Fruit fly (Drosophila melanogaster): Measurements from ENCODE around the gene lsn.

Gene lsn

DNA sequence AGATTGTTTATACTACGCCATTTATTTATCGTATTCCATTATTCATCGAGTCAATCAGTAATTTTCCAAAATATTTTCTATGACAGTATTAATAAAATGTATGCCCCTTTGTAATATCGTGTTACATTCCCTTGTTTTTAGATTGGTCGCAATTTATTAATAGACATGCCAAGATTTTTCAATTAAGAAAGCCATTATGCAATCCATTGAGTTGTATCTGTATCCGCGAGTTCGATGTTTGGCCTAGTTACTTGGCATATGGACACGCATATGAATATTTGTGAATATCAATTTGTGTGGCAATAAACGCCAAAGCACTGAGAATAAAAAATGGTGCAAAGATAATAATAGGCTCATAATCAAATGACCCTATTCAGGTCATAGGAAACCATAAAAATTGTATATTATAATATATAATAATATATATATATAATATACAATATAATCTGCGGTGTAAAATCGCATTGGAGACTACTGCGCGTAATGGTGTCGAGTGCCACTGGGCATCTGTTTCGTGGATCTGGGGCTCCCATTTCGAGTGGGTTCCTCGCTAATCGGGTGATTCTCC, 1.1 kb upstream of the lsn start:
- TF ChIP-seq EcR (GFP tag; optimal IDR thresholded peaks at IDR 0.05) = no peak
- TF ChIP-seq Pif1A (GFP tag; optimal IDR thresholded peaks at IDR 0.05) = no peak
- peak; percentile 16 for TF ChIP-seq CG14655 (GFP tag; optimal IDR thresholded peaks at IDR 0.05)
- no peak for TF ChIP-seq CG34367 (tag; optimal IDR thresholded peaks at IDR 0.05)
- no peak for TF ChIP-seq CG13204 (GFP tag; optimal IDR thresholded peaks at IDR 0.05)
- no peak for TF ChIP-seq fd96Ca (GFP tag; IDR thresholded peaks at IDR 0.05)
- TF ChIP-seq CG32121 (GFP tag; IDR thresholded peaks at IDR 0.05) = 0 out of 2 replicates have a peak, but pooled peaks have one; percentile 23

DNA sequence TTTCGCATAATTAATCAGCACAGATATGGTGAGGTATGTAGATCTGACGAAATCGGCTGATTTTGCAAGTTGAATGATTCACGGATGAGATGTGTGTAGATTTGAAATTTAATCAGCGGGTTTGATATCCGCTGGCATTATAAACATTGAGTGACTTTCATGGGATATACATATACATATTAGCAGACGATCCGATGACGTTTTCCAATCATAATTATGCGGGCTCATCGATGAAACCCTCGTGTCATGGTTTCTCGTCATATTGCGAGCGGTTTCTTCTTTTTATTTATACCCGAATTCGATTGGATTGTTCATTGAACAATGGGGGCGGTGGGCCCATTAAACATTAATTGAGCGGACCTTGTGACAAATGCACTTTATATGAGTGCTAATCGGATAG, 484 bp upstream of the lsn start:
- TF ChIP-seq gl (tag; optimal IDR thresholded peaks at IDR 0.05) (no peak), Pif1A (GFP tag; optimal IDR thresholded peaks at IDR 0.05) (no peak), CG15710 (tag; optimal IDR thresholded peaks at IDR 0.05) (no peak), EcR (GFP tag; optimal IDR thresholded peaks at IDR 0.05) (no peak), CG14655 (GFP tag; optimal IDR thresholded peaks at IDR 0.05) (no peak), CG8301 (tag; optimal IDR thresholded peaks at IDR 0.05) (no peak), CG8159 (tag; optimal IDR thresholded peaks at IDR 0.05) (no peak), rn (GFP tag; IDR thresholded peaks at IDR 0.05) (no peak), Pif1B (GFP tag; optimal IDR thresholded peaks at IDR 0.05) (no peak), D1 (tag; optimal IDR thresholded peaks at IDR 0.05) (no peak), CG12605 (GFP tag; IDR thresholded peaks at IDR 0.05) (no peak)

DNA sequence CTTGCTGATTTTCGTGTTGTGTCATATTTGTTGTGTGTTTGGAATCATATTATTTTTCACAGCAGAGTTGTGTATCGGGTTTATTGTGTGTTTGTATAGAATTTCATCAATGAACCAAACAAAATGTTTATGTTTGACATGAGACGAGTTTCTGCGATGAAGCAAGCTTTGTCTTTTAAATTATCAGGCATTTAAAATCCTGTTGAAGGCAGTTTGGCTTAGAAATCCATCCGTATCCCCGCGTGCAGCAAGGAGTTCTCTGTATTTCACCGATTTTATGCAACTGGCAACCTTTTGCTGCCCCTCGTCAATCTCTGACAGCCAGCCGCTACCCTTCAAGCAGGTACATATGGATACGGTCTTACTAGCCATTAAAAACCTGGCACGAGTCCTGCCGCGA, 2.9 kb downstream of the lsn start, which contains the start of the genes CG6569 and Cby:
TSS of gene CG6569 (minus strand) at position 101 of the 400 bp plus-strand sequence.
TSS of gene Cby (plus strand) at position 185 of the 400 bp plus-strand sequence.
- TF ChIP-seq CG8159 (tag; optimal IDR thresholded peaks at IDR 0.05) (no peak), D1 (tag; optimal IDR thresholded peaks at IDR 0.05) (no peak)

DNA sequence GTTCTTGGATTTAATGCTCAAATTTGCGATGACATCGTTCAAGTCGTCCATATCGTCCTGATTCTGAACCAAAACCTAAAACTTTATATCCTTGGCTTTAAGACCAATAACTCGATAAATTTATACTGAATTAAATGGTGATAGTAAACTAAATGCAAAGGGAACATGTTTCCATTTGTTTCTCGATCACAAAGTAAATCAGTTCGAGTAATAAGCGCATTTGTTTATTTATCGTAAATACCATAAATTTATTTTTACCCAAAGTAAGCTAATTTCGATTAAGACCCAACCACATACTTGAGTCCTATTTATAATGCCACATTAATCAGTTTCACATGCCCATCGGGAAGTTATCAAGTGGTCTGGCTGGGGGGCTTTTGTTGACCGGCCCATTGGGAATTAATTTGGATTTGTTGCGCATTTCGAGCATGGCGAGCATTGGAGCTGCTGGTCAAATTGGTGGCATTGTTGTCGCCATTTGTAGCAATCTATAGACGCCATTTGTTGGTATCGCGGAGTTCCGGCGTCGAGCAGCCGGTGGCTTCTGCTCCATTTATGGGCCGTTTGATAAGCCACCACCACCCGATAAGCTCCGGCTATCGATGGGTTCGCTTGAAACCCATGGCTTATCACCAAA, 4.6 kb downstream of the lsn start, which contains the start of gene CG31174:
TSS of gene CG31174 (minus strand) at position 51 of the 637 bp plus-strand sequence.
- TF ChIP-seq fd96Ca (GFP tag; IDR thresholded peaks at IDR 0.05) (no peak), CG12605 (GFP tag; IDR thresholded peaks at IDR 0.05) (no peak), CG34367 (tag; optimal IDR thresholded peaks at IDR 0.05) (no peak), CG8159 (tag; optimal IDR thresholded peaks at IDR 0.05) (no peak), CG4496 (GFP tag; IDR thresholded peaks at IDR 0.05) (no peak), D1 (tag; optimal IDR thresholded peaks at IDR 0.05) (no peak), gl (tag; optimal IDR thresholded peaks at IDR 0.05) (no peak), CG10348 (GFP tag; IDR thresholded peaks at IDR 0.05) (no peak), CG13204 (GFP tag; optimal IDR thresholded peaks at IDR 0.05) (no peak), Ets98B (GFP tag; IDR thresholded peaks at IDR 0.05) (no peak), Snoo (tag; optimal IDR thresholded peaks at IDR 0.05) (no peak), CG14655 (GFP tag; optimal IDR thresholded peaks at IDR 0.05) (no peak), EcR (GFP tag; optimal IDR thresholded peaks at IDR 0.05) (no peak), CG9948 (tag; optimal IDR thresholded peaks at IDR 0.05) (no peak), CG15710 (tag; optimal IDR thresholded peaks at IDR 0.05) (no peak), CG8301 (tag; optimal IDR thresholded peaks at IDR 0.05) (no peak), Pif1A (GFP tag; optimal IDR thresholded peaks at IDR 0.05) (no peak), CG17806 (tag; optimal IDR thresholded peaks at IDR 0.05) (no peak), CG32121 (GFP tag; IDR thresholded peaks at IDR 0.05) (no peak)

DNA sequence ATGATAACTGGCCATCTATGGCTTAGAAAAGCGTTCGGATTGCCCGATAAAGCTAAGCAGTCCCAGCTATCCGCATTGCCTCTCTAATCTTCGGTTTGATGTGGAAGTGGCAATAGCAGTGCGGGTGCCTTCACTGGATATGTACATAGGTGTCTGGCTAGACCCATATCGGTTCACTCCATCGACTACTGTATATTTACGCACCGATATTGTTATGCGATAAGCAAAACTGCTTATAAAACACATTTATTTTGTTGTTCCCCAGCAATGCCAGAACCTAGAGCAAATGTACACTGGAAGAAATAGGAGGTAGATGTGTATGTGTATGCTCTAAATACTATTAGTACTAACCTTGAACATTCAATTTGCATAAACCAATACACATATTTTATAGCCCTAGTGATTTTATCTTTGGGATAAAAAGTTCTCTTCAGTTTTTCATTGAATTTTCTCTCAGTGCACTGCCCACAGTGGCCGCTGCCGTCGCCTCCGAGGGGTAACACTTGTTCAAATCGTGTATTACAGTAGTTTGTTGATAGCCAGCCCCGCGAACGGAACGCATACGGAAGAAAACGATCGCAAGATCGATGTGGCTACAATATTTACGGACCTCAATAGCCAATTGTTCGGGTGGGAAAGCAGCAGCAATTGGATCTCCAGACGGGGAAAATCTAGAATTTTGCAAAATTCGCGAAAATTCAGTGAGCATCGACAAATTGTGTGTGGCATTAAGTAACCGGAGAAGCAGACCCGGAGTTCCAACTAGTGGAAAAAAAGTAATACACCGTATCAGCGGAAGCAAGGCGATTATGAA, 5.4 kb downstream of the lsn start, which contains the start of gene CG31431:
TSS of gene CG31431 (plus strand) at position 524 of the 814 bp plus-strand sequence.
- TF ChIP-seq fd96Ca (GFP tag; IDR thresholded peaks at IDR 0.05) (peak; percentile 90), CG14655 (GFP tag; optimal IDR thresholded peaks at IDR 0.05) (peak; percentile 89), EcR (GFP tag; optimal IDR thresholded peaks at IDR 0.05) (no peak), CG34367 (tag; optimal IDR thresholded peaks at IDR 0.05) (peak; percentile 78), CG9948 (tag; optimal IDR thresholded peaks at IDR 0.05) (peak; percentile 81), CG17806 (tag; optimal IDR thresholded peaks at IDR 0.05) (peak; percentile 87), CG12605 (GFP tag; IDR thresholded peaks at IDR 0.05) (peak; percentile 90), rn (GFP tag; IDR thresholded peaks at IDR 0.05) (peak; percentile 74), CG8159 (tag; optimal IDR thresholded peaks at IDR 0.05) (peak; percentile 85), D1 (tag; optimal IDR thresholded peaks at IDR 0.05) (no peak), CG10348 (GFP tag; IDR thresholded peaks at IDR 0.05) (peak; percentile 62), CG32121 (GFP tag; IDR thresholded peaks at IDR 0.05) (peak; percentile 95), gl (tag; optimal IDR thresholded peaks at IDR 0.05) (peak; percentile 66), CG4496 (GFP tag; IDR thresholded peaks at IDR 0.05) (peak; percentile 94), Ets98B (GFP tag; IDR thresholded peaks at IDR 0.05) (peak; percentile 93), Pif1A (GFP tag; optimal IDR thresholded peaks at IDR 0.05) (peak; percentile 82), CG8301 (tag; optimal IDR thresholded peaks at IDR 0.05) (peak; percentile 91), Pif1B (GFP tag; optimal IDR thresholded peaks at IDR 0.05) (peak; percentile 82), CG15710 (tag; optimal IDR thresholded peaks at IDR 0.05) (peak; percentile 85), CG13204 (GFP tag; optimal IDR thresholded peaks at IDR 0.05) (no peak), Snoo (tag; optimal IDR thresholded peaks at IDR 0.05) (peak; percentile 28)
